Worm (Caenorhabditis elegans) whole organism, midembryonic: Measurements from ENCODE around the gene F21G4.6.

ENCODE experiments used
- T22C8.4 ChIP-seq: fragments of 200-800 bp; sonication (Bioruptor generic); IDR thresholded peaks from 2 replicates; pipeline ENCODE4 v1.3.6; 2022; ENCODE audit warnings: missing genetic modification characterization, missing compliant biosample characterization
- cog-1 ChIP-seq: sonication (generic microtip); optimal IDR thresholded peaks from 2 replicates; lab custom pipeline; 2016; ENCODE audit warnings: missing genetic modification characterization, missing compliant biosample characterization
- flt-1 ChIP-seq: fragments of 200-800 bp; sonication (Bioruptor generic); IDR thresholded peaks from 2 replicates; pipeline ENCODE4 v1.3.6; 2022; ENCODE audit warnings: missing genetic modification characterization, missing compliant biosample characterization
- klf-2 ChIP-seq: fragments of 200-800 bp; sonication (Bioruptor generic); conservative IDR thresholded peaks from 2 replicates; pipeline ENCODE4 v1.3.6; 2022; ENCODE audit warnings: missing genetic modification reagents, missing genetic modification characterization, missing compliant biosample characterization
- med-1 ChIP-seq: sonication (generic microtip); optimal IDR thresholded peaks from 2 replicates; lab custom pipeline; 2017; ENCODE audit warnings: missing genetic modification characterization, mild to moderate bottlenecking, missing compliant biosample characterization, antibody characterized with exemption, missing genetic modification reagents; ENCODE audit not compliant: insufficient read depth
- ref-1 ChIP-seq: fragments of 200-800 bp; sonication (Bioruptor generic); conservative IDR thresholded peaks from 2 replicates; pipeline ENCODE4 v1.3.6; 2022; ENCODE audit warnings: missing genetic modification reagents, missing genetic modification characterization, missing compliant biosample characterization
- tab-1 ChIP-seq: fragments of 200-800 bp; sonication (Bioruptor generic); IDR thresholded peaks from 2 replicates; pipeline ENCODE4 v1.3.6; 2022; ENCODE audit warnings: missing genetic modification characterization, missing compliant biosample characterization
- ztf-23 ChIP-seq: fragments of 200-800 bp; sonication (Bioruptor generic); IDR thresholded peaks from 2 replicates; pipeline ENCODE4 v1.3.6; 2022; ENCODE audit warnings: missing genetic modification reagents, missing genetic modification characterization, missing compliant biosample characterization
- ztf-29 ChIP-seq: fragments of 200-800 bp; sonication (Bioruptor generic); IDR thresholded peaks from 2 replicates; pipeline ENCODE4 v1.3.6; 2022; ENCODE audit warnings: missing genetic modification reagents, missing genetic modification characterization, missing compliant biosample characterization

F21G4.6 gene

DNA sequence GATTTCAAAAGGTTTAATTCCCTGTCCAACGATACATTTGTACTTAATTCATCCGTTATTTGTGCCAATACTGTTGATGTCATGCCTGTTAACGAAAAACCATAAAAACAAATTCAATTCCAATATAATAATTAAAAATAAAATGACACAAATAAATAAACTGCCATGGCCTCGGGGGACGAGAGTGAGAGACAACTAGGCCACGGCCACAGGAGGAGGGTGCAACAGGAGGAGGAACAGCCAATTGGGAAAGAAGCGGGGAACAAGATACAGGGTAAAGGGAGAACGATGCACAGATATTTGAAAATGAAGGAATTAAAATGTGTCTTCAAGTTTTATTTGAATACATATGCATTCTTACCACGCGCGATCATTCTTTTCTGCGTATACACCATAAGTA is at the start of gene F21G4.6:
Gene F21G4.6 (minus strand): TSS at position 87 of the 400 bp plus-strand sequence.
- TF ChIP-seq ztf-29 (GFP tag; lab: Robert Waterston, UW) (no peak), ztf-23 (GFP tag; lab: Robert Waterston, UW) (no peak), ref-1 (no peak), T22C8.4 (GFP tag; lab: Robert Waterston, UW) (no peak), cog-1 (tag; lab: Kevin White, UChicago) (no peak), flt-1 (GFP tag; lab: Robert Waterston, UW) (no peak), tab-1 (GFP tag; lab: Robert Waterston, UW) (no peak), klf-2 (GFP tag; lab: Robert Waterston, UW) (no peak), med-1 (GFP tag; lab: Kevin White, UChicago) (no peak)

DNA sequence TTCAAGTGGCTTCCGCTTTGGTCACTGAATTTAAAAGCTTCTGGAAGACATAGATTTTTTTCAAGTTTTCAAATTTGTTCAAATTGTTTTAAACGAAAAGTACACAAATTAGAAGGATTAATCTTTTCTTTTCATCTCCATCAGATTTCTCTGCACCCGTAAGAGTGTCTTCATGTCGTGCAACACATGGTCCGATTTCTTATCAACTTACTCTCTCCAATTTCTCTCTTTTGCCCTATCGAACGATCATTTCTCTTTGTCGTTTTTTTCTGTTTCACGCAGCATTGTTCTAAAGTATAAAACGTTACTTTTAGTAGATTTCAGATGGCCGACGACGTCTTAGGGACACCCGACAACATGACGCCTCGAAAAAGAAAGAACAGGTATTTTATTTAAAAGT is 48.0 kb upstream of the F21G4.6 start, which contains the start of gene pssy-1:
Gene pssy-1 (plus strand): TSS at position 318 of the 400 bp plus-strand sequence.
- TF ChIP-seq T22C8.4 (GFP tag; lab: Robert Waterston, UW) (no peak), ref-1 (no peak), cog-1 (tag; lab: Kevin White, UChicago) (no peak), ztf-29 (GFP tag; lab: Robert Waterston, UW) (no peak), tab-1 (GFP tag; lab: Robert Waterston, UW) (no peak), med-1 (GFP tag; lab: Kevin White, UChicago) (no peak), flt-1 (GFP tag; lab: Robert Waterston, UW) (no peak), klf-2 (GFP tag; lab: Robert Waterston, UW) (no peak), ztf-23 (GFP tag; lab: Robert Waterston, UW) (no peak)

- no peak for TF ChIP-seq cog-1 (tag; lab: Kevin White, UChicago)
- no peak for TF ChIP-seq flt-1 (GFP tag; lab: Robert Waterston, UW)
- no peak for TF ChIP-seq ref-1
- TF ChIP-seq T22C8.4 (GFP tag; lab: Robert Waterston, UW) = no peak
- TF ChIP-seq tab-1 (GFP tag; lab: Robert Waterston, UW) = no peak
Observed at ce11 chrX:9962535-9962934, 45.3 kb upstream of the F21G4.6 start.

- TF ChIP-seq med-1 (GFP tag; lab: Kevin White, UChicago) = no peak
- no peak for TF ChIP-seq ref-1
- TF ChIP-seq tab-1 (GFP tag; lab: Robert Waterston, UW) = no peak
- TF ChIP-seq ztf-23 (GFP tag; lab: Robert Waterston, UW) = peak; percentile 72
- TF ChIP-seq klf-2 (GFP tag; lab: Robert Waterston, UW) = no peak
- TF ChIP-seq flt-1 (GFP tag; lab: Robert Waterston, UW) = peak; percentile 79
- TF ChIP-seq ztf-29 (GFP tag; lab: Robert Waterston, UW) = no peak
- peak; percentile 95 for TF ChIP-seq T22C8.4 (GFP tag; lab: Robert Waterston, UW)
- TF ChIP-seq cog-1 (tag; lab: Kevin White, UChicago) = peak; percentile 93
Observed at ce11 chrX:9958561-9958960, 41.3 kb upstream of the F21G4.6 start, which contains the start of gene ZC506.1. TSS of gene ZC506.1 (plus strand) at chrX:9958960.

DNA sequence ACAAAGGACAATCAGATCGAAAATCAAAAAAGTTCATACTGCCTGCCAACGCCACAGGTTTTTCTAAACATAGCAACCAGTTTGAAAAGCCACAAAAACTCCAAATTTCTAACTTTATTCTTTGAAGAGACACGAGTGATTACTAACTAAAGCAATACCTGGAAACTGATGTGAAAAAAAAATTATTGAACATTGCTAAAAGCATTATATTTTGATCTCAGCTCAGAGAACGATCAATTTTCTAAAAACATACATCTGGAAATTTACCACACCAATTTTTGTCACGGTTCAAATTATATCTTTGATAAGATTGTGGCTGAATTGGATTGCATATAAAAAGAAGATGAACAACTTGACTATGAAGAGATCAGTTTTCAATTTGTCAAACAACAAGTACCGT is 40.2 kb upstream of the F21G4.6 start:
- TF ChIP-seq tab-1 (GFP tag; lab: Robert Waterston, UW) (no peak), klf-2 (GFP tag; lab: Robert Waterston, UW) (no peak), flt-1 (GFP tag; lab: Robert Waterston, UW) (no peak)

DNA sequence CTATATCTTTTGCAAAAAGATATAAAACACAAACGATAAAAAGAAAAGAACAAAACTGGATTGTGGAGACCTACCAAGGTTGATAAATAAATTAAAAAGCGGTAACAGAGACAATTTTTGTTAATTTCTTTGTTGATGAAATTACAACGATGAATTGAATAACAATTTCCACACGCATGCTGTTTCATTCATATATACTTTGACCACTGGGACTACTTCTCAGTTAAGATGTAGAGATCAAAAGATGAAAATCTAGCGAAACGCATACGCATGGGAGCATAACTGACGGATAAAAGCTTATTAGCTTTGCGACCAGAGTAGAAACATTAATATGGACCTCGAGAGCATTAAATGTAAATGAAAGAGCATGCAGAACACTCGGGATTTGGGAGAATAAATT is 38.8 kb upstream of the F21G4.6 start:
- TF ChIP-seq cog-1 (tag; lab: Kevin White, UChicago) (no peak), ztf-23 (GFP tag; lab: Robert Waterston, UW) (no peak), ref-1 (no peak), klf-2 (GFP tag; lab: Robert Waterston, UW) (no peak), ztf-29 (GFP tag; lab: Robert Waterston, UW) (no peak), T22C8.4 (GFP tag; lab: Robert Waterston, UW) (no peak), tab-1 (GFP tag; lab: Robert Waterston, UW) (no peak), flt-1 (GFP tag; lab: Robert Waterston, UW) (no peak), med-1 (GFP tag; lab: Kevin White, UChicago) (no peak)

ce11 chrX:9954483-9955041 is 37.3 kb upstream of the F21G4.6 start, which contains the start of gene cysl-1:
TSS of gene cysl-1 (minus strand) at chrX:9954533.
- no peak for TF ChIP-seq klf-2 (GFP tag; lab: Robert Waterston, UW)
- TF ChIP-seq cog-1 (tag; lab: Kevin White, UChicago) = no peak
- no peak for TF ChIP-seq med-1 (GFP tag; lab: Kevin White, UChicago)
- TF ChIP-seq ztf-23 (GFP tag; lab: Robert Waterston, UW) = no peak
- no peak for TF ChIP-seq flt-1 (GFP tag; lab: Robert Waterston, UW)
- no peak for TF ChIP-seq ztf-29 (GFP tag; lab: Robert Waterston, UW)
- no peak for TF ChIP-seq ref-1
- TF ChIP-seq tab-1 (GFP tag; lab: Robert Waterston, UW) = no peak
- no peak for TF ChIP-seq T22C8.4 (GFP tag; lab: Robert Waterston, UW)

DNA sequence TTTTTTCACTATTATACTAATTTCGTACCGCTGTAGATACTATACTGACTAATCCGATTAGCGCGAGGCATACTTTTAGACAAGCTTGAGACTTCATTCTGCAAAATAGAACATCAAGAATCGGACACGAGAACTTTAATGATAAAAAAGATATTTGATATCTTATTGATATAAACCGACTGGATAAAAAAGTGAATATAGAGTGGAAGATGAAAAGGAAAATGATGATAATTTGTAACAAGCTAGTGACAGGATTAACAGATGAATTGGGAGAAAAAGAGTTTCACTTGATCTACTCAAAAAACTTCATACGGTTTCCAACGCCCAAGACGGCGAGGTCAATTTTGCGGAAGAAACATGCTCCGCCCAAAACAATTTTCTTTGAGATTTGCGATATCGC is 31.7 kb upstream of the F21G4.6 start, which contains the start of gene nas-37:
Gene nas-37 (minus strand): TSS at position 101 of the 400 bp plus-strand sequence.
- no peak for TF ChIP-seq ztf-29 (GFP tag; lab: Robert Waterston, UW)
- TF ChIP-seq med-1 (GFP tag; lab: Kevin White, UChicago) = no peak
- TF ChIP-seq flt-1 (GFP tag; lab: Robert Waterston, UW) = no peak
- no peak for TF ChIP-seq T22C8.4 (GFP tag; lab: Robert Waterston, UW)
- TF ChIP-seq ref-1 = no peak
- TF ChIP-seq ztf-23 (GFP tag; lab: Robert Waterston, UW) = no peak

DNA sequence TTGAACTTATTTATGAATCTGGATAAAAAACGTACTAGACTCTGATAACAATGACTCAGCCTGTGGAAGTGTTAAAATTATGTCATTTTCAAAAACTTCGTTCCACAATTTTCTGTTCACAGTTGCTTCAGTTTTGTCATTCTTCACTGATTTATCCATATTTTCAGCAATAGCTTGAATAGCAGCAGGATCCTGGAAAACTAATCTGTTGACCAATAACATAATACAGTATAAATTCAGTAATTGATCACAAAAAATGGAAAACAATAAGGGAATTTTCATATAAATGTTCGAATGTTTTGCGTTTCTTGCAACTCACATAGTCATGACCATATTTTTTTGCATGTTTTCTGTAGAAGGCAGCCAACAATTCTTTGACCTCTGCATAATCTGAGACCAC is 31.3 kb upstream of the F21G4.6 start:
- no peak for TF ChIP-seq ztf-29 (GFP tag; lab: Robert Waterston, UW)
- no peak for TF ChIP-seq klf-2 (GFP tag; lab: Robert Waterston, UW)
- TF ChIP-seq med-1 (GFP tag; lab: Kevin White, UChicago) = no peak
- TF ChIP-seq T22C8.4 (GFP tag; lab: Robert Waterston, UW) = no peak
- no peak for TF ChIP-seq tab-1 (GFP tag; lab: Robert Waterston, UW)
- no peak for TF ChIP-seq ztf-23 (GFP tag; lab: Robert Waterston, UW)
- no peak for TF ChIP-seq cog-1 (tag; lab: Kevin White, UChicago)
- TF ChIP-seq ref-1 = no peak
- no peak for TF ChIP-seq flt-1 (GFP tag; lab: Robert Waterston, UW)
